Fruit fly (Drosophila melanogaster) whole organism, embryonic: ENCODE measurements around the gene BCL7-like.

Source experiments
- CG11247 ChIP-seq: fragments of 200-800 bp; sonication (Bioruptor generic); IDR thresholded peaks from 2 replicates; pipeline ENCODE4 v1.3.6; 2022; ENCODE audit warnings: missing biosample characterization, missing genetic modification characterization
- CG12942 ChIP-seq: fragments of 200-800 bp; sonication (Bioruptor generic); optimal IDR thresholded peaks from 3 replicates; lab custom pipeline; 2016; ENCODE audit warnings: missing biosample characterization, missing genetic modification characterization
- CG14050 ChIP-seq: fragments of 200-800 bp; sonication (Bioruptor generic); IDR thresholded peaks from 3 replicates; pipeline ENCODE4 v1.3.6; 2022; ENCODE audit warnings: missing biosample characterization, missing genetic modification characterization
- CG15601 ChIP-seq: fragments of 200-800 bp; sonication (Bioruptor generic); optimal IDR thresholded peaks from 3 replicates; lab custom pipeline; 2019; ENCODE audit warnings: missing biosample characterization, mild to moderate bottlenecking, missing genetic modification characterization, moderate library complexity
- CG18619 ChIP-seq: fragments of 200-800 bp; sonication (Bioruptor generic); optimal IDR thresholded peaks from 3 replicates; lab custom pipeline; 2017; ENCODE audit warnings: missing biosample characterization, mild to moderate bottlenecking, missing genetic modification characterization
- CG2129 ChIP-seq: fragments of 200-800 bp; sonication (Bioruptor generic); IDR thresholded peaks from 2 replicates; pipeline ENCODE4 v1.3.6; 2022; ENCODE audit warnings: missing biosample characterization, missing genetic modification characterization; ENCODE audit not compliant: partially characterized antibody
- CG2678 ChIP-seq: fragments of 200-800 bp; sonication (Bioruptor generic); optimal IDR thresholded peaks from 3 replicates; lab custom pipeline; 2019; ENCODE audit warnings: missing biosample characterization, mild to moderate bottlenecking, missing genetic modification characterization, moderate library complexity
- CG30431 ChIP-seq: fragments of 200-800 bp; sonication (Bioruptor generic); optimal IDR thresholded peaks from 2 replicates; lab custom pipeline; 2017; ENCODE audit warnings: missing biosample characterization, missing genetic modification characterization
- CG34376 ChIP-seq: fragments of 200-800 bp; sonication (Bioruptor generic); optimal IDR thresholded peaks from 2 replicates; lab custom pipeline; 2018; ENCODE audit warnings: missing biosample characterization, mild to moderate bottlenecking, missing genetic modification characterization
- CG3995 ChIP-seq: fragments of 200-800 bp; sonication (Bioruptor generic); optimal IDR thresholded peaks from 3 replicates; lab custom pipeline; 2016; ENCODE audit warnings: missing biosample characterization, missing genetic modification characterization
- CG4707 ChIP-seq: fragments of 200-800 bp; sonication (Bioruptor generic); optimal IDR thresholded peaks from 2 replicates; lab custom pipeline; 2018; ENCODE audit warnings: missing biosample characterization, mild to moderate bottlenecking, missing genetic modification characterization, moderate library complexity
- CG6175 ChIP-seq: fragments of 200-800 bp; sonication (Bioruptor generic); IDR thresholded peaks from 3 replicates; pipeline ENCODE4 v1.3.6; 2022; ENCODE audit warnings: missing biosample characterization, missing genetic modification characterization
- CG7745 ChIP-seq: fragments of 200-800 bp; sonication (Bioruptor generic); optimal IDR thresholded peaks from 2 replicates; lab custom pipeline; 2018; ENCODE audit warnings: missing biosample characterization, mild to moderate bottlenecking, missing genetic modification characterization, moderate library complexity
- CG7987 ChIP-seq: fragments of 200-800 bp; sonication (Bioruptor generic); optimal IDR thresholded peaks from 2 replicates; lab custom pipeline; 2018; ENCODE audit warnings: missing biosample characterization, mild to moderate bottlenecking, missing genetic modification characterization, moderate library complexity
- D19B ChIP-seq: fragments of 200-800 bp; sonication (Bioruptor generic); optimal IDR thresholded peaks from 2 replicates; lab custom pipeline; 2017; ENCODE audit warnings: missing biosample characterization, mild to moderate bottlenecking, missing genetic modification characterization
- Dp ChIP-seq: fragments of 200-800 bp; sonication (Bioruptor generic); optimal IDR thresholded peaks from 2 replicates; lab custom pipeline; 2018; ENCODE audit warnings: missing biosample characterization, mild to moderate bottlenecking, missing genetic modification characterization, moderate library complexity
- Dref ChIP-seq: fragments of 200-800 bp; sonication (Bioruptor generic); IDR thresholded peaks from 2 replicates; pipeline ENCODE4 v1.3.6; 2022; ENCODE audit warnings: missing biosample characterization, missing genetic modification characterization
- Fer2 ChIP-seq: fragments of 200-800 bp; sonication (Bioruptor generic); optimal IDR thresholded peaks from 2 replicates; lab custom pipeline; 2018; ENCODE audit warnings: missing biosample characterization, mild to moderate bottlenecking, missing genetic modification characterization, moderate library complexity
- H2.0 ChIP-seq: fragments of 200-800 bp; sonication (Bioruptor generic); IDR thresholded peaks from 2 replicates; pipeline ENCODE4 v1.3.6; 2022; ENCODE audit warnings: missing biosample characterization, missing genetic modification characterization
- HHEX ChIP-seq: fragments of 200-800 bp; sonication (Bioruptor generic); optimal IDR thresholded peaks from 3 replicates; lab custom pipeline; 2017; ENCODE audit warnings: missing biosample characterization, mild to moderate bottlenecking, missing genetic modification characterization, missing genetic modification reagents
- HLHmδ ChIP-seq: fragments of 200-800 bp; sonication (Bioruptor generic); optimal IDR thresholded peaks from 2 replicates; lab custom pipeline; 2018; ENCODE audit warnings: missing biosample characterization, mild to moderate bottlenecking, missing genetic modification characterization, moderate library complexity
- Lhr ChIP-seq: fragments of 200-800 bp; sonication (Bioruptor generic); optimal IDR thresholded peaks from 3 replicates; lab custom pipeline; 2017; ENCODE audit warnings: mild to moderate bottlenecking, missing biosample characterization, missing genetic modification reagents, missing genetic modification characterization
- Lim3 ChIP-seq: fragments of 200-800 bp; sonication (Bioruptor generic); IDR thresholded peaks from 2 replicates; pipeline ENCODE4 v1.3.6; 2022; ENCODE audit warnings: missing biosample characterization, missing genetic modification characterization
- NfI ChIP-seq: fragments of 200-800 bp; sonication (Bioruptor generic); optimal IDR thresholded peaks from 3 replicates; lab custom pipeline; 2018; ENCODE audit warnings: missing biosample characterization, mild to moderate bottlenecking, missing genetic modification characterization, moderate library complexity
- Ssrp ChIP-seq: fragments of 200-800 bp; sonication (Bioruptor generic); optimal IDR thresholded peaks from 2 replicates; lab custom pipeline; 2018; ENCODE audit warnings: missing biosample characterization, mild to moderate bottlenecking, missing genetic modification characterization, moderate library complexity
- TFAM ChIP-seq: fragments of 200-800 bp; sonication (Bioruptor generic); optimal IDR thresholded peaks from 2 replicates; lab custom pipeline; 2017; ENCODE audit warnings: missing biosample characterization, missing genetic modification characterization, inconsistent platforms
- bbx ChIP-seq: fragments of 200-800 bp; sonication (Bioruptor generic); IDR thresholded peaks from 2 replicates; pipeline ENCODE4 v1.3.6; 2022; ENCODE audit warnings: missing biosample characterization, missing genetic modification characterization; ENCODE audit not compliant: partially characterized antibody
- cas ChIP-seq: fragments of 200-800 bp; sonication (Bioruptor generic); IDR thresholded peaks from 2 replicates; pipeline ENCODE4 v1.3.6; 2022; ENCODE audit warnings: missing biosample characterization, missing genetic modification characterization
- cg ChIP-seq: fragments of 200-800 bp; sonication (Bioruptor generic); optimal IDR thresholded peaks from 3 replicates; lab custom pipeline; 2019; ENCODE audit warnings: missing biosample characterization, mild to moderate bottlenecking, missing genetic modification characterization, moderate library complexity
- chn ChIP-seq: fragments of 200-800 bp; sonication (Bioruptor generic); optimal IDR thresholded peaks from 2 replicates; lab custom pipeline; 2016; ENCODE audit warnings: missing biosample characterization, missing genetic modification characterization
- ci ChIP-seq: fragments of 200-800 bp; sonication (Bioruptor generic); IDR thresholded peaks from 3 replicates; pipeline ENCODE4 v1.3.6; 2022; ENCODE audit warnings: missing biosample characterization, missing genetic modification characterization
- disco-r ChIP-seq: fragments of 200-800 bp; sonication (Bioruptor generic); optimal IDR thresholded peaks from 2 replicates; lab custom pipeline; 2016; ENCODE audit warnings: missing biosample characterization, missing genetic modification characterization
- dmrt99B ChIP-seq: fragments of 200-800 bp; sonication (Bioruptor generic); optimal IDR thresholded peaks from 2 replicates; lab custom pipeline; 2018; ENCODE audit warnings: missing biosample characterization, mild to moderate bottlenecking, missing genetic modification characterization, moderate library complexity
- dysf ChIP-seq: fragments of 200-800 bp; sonication (Bioruptor generic); IDR thresholded peaks from 3 replicates; pipeline ENCODE4 v1.3.6; 2022; ENCODE audit warnings: missing biosample characterization, missing genetic modification characterization
- eyg ChIP-seq: fragments of 200-800 bp; sonication (Bioruptor generic); optimal IDR thresholded peaks from 3 replicates; lab custom pipeline; 2016; ENCODE audit warnings: missing biosample characterization, missing genetic modification characterization
- ftz-f1 ChIP-seq: fragments of 200-800 bp; sonication (Bioruptor generic); optimal IDR thresholded peaks from 2 replicates; lab custom pipeline; 2016; ENCODE audit warnings: missing biosample characterization, missing genetic modification characterization
- gt ChIP-seq: fragments of 200-800 bp; sonication (Bioruptor generic); IDR thresholded peaks from 2 replicates; pipeline ENCODE4 v1.3.6; 2022; ENCODE audit warnings: missing biosample characterization, missing genetic modification characterization
- lab ChIP-seq: fragments of 200-800 bp; sonication (Bioruptor generic); optimal IDR thresholded peaks from 3 replicates; lab custom pipeline; 2017; ENCODE audit warnings: missing biosample characterization, missing genetic modification characterization, mild to moderate bottlenecking, moderate library complexity, missing genetic modification reagents
- mam ChIP-seq: fragments of 200-800 bp; sonication (Bioruptor generic); optimal IDR thresholded peaks from 3 replicates; lab custom pipeline; 2016; ENCODE audit warnings: missing biosample characterization, missing genetic modification characterization
- nerfin-1 ChIP-seq: fragments of 200-800 bp; sonication (Bioruptor generic); optimal IDR thresholded peaks from 3 replicates; lab custom pipeline; 2019; ENCODE audit warnings: missing biosample characterization, mild to moderate bottlenecking, missing genetic modification characterization, moderate library complexity
- onecut ChIP-seq: fragments of 200-800 bp; sonication (Bioruptor generic); IDR thresholded peaks from 2 replicates; pipeline ENCODE4 v1.3.6; 2022; ENCODE audit warnings: missing biosample characterization, missing genetic modification characterization
- pros ChIP-seq: fragments of 200-800 bp; sonication (Bioruptor generic); optimal IDR thresholded peaks from 3 replicates; lab custom pipeline; 2019; ENCODE audit warnings: missing biosample characterization, mild to moderate bottlenecking, missing genetic modification characterization, moderate library complexity
- sd ChIP-seq: fragments of 200-800 bp; sonication (Bioruptor generic); optimal IDR thresholded peaks from 3 replicates; lab custom pipeline; 2018; ENCODE audit warnings: missing biosample characterization, mild to moderate bottlenecking, missing genetic modification characterization, moderate library complexity
- slou ChIP-seq: fragments of 200-800 bp; sonication (Bioruptor generic); optimal IDR thresholded peaks from 3 replicates; lab custom pipeline; 2016; ENCODE audit warnings: missing biosample characterization, missing genetic modification characterization
- ttk ChIP-seq: fragments of 200-800 bp; sonication (Bioruptor generic); IDR thresholded peaks from 2 replicates; pipeline ENCODE4 v2.1.2; 2022; ENCODE audit warnings: missing biosample characterization, missing genetic modification characterization
- tx ChIP-seq: fragments of 200-800 bp; sonication (Bioruptor generic); optimal IDR thresholded peaks from 2 replicates; lab custom pipeline; 2016; ENCODE audit warnings: missing biosample characterization, missing genetic modification characterization
- vfl ChIP-seq: fragments of 200-800 bp; sonication (Bioruptor generic); optimal IDR thresholded peaks from 2 replicates; lab custom pipeline; 2016; ENCODE audit warnings: missing biosample characterization, missing genetic modification characterization
- zfh2 ChIP-seq: fragments of 200-800 bp; sonication (Bioruptor generic); optimal IDR thresholded peaks from 2 replicates; lab custom pipeline; 2016; ENCODE audit warnings: missing biosample characterization, missing genetic modification characterization

Gene BCL7-like

dm6 chrX:9352112-9353096, 4.0 kb upstream of the BCL7-like start (continued):
- TF ChIP-seq cas: 0 out of 2 replicates have a peak, but pooled peaks have one; percentile 24
- TF ChIP-seq CG34376: peak; percentile 72
- TF ChIP-seq Ssrp (tag; lab: Kevin White, UChicago): peak; percentile 76
- peak; percentile 83 for TF ChIP-seq mam (GFP tag; lab: Kevin White, UChicago)
- peak; percentile 44 for TF ChIP-seq onecut
- peak; percentile 77 for TF ChIP-seq CG18619 (GFP tag; lab: Kevin White, UChicago)
- peak; percentile 70 for TF ChIP-seq nerfin-1 (tag; lab: Kevin White, UChicago)
- TF ChIP-seq TFAM (GFP tag; lab: Kevin White, UChicago): no peak
- TF ChIP-seq CG3995: peak; percentile 48
- peak; percentile 68 for TF ChIP-seq CG14050 (GFP tag; lab: Robert Waterston, UW)
- peak; percentile 21; the same call in 1 of the 2 replicates for TF ChIP-seq gt (GFP tag; lab: Robert Waterston, UW)
- TF ChIP-seq bbx (GFP tag; lab: Robert Waterston, UW): no peak
- TF ChIP-seq Lim3 (GFP tag; lab: Robert Waterston, UW): 0 out of 2 replicates have a peak, but pooled peaks have one; percentile 27
- peak; percentile 62 for TF ChIP-seq CG12942
- TF ChIP-seq zfh2 (GFP tag; lab: Kevin White, UChicago): peak; percentile 51
- TF ChIP-seq CG11247 (GFP tag; lab: Robert Waterston, UW): peak; percentile 73
- TF ChIP-seq ftz-f1 (GFP tag; lab: Kevin White, UChicago): peak; percentile 4
- TF ChIP-seq ttk (GFP tag; lab: Robert Waterston, UW): peak; percentile 71
- TF ChIP-seq tx (GFP tag; lab: Kevin White, UChicago): peak; percentile 47
- peak; percentile 91 for TF ChIP-seq dmrt99B
- no peak for TF ChIP-seq Lhr
- TF ChIP-seq HHEX: peak; percentile 84
- peak; percentile 54 for TF ChIP-seq chn (GFP tag; lab: Kevin White, UChicago)
- peak; percentile 52 for TF ChIP-seq CG15601 (tag; lab: Kevin White, UChicago)
- peak; percentile 64 for TF ChIP-seq CG30431 (GFP tag; lab: Kevin White, UChicago)
- no peak for TF ChIP-seq HLHmδ (GFP tag; lab: Kevin White, UChicago)
- TF ChIP-seq CG7745: no peak
- TF ChIP-seq CG7987 (GFP tag; lab: Kevin White, UChicago): peak; percentile 63
- peak; percentile 93 for TF ChIP-seq lab
- TF ChIP-seq cg (GFP tag; lab: Kevin White, UChicago): no peak
- peak; percentile 67 for TF ChIP-seq H2.0 (GFP tag; lab: Robert Waterston, UW)
- no peak for TF ChIP-seq Dref (GFP tag; lab: Robert Waterston, UW)
- TF ChIP-seq disco-r (GFP tag; lab: Kevin White, UChicago): peak; percentile 43
- peak; percentile 85 for TF ChIP-seq vfl (GFP tag; lab: Kevin White, UChicago)
- no peak for TF ChIP-seq pros (GFP tag; lab: Kevin White, UChicago)
- TF ChIP-seq CG2129 (GFP tag; lab: Robert Waterston, UW): no peak
- TF ChIP-seq CG2678 (tag; lab: Kevin White, UChicago): peak; percentile 93
- TF ChIP-seq eyg (GFP tag; lab: Kevin White, UChicago): no peak
- TF ChIP-seq CG6175 (GFP tag; lab: Robert Waterston, UW): peak; percentile 63; the same call in 2 of the 3 replicates
- TF ChIP-seq NfI: peak; percentile 80
- no peak for TF ChIP-seq Dp (GFP tag; lab: Kevin White, UChicago)
- peak; percentile 86 for TF ChIP-seq ci (GFP tag; lab: Robert Waterston, UW)
- peak; percentile 55 for TF ChIP-seq CG4707 (GFP tag; lab: Kevin White, UChicago)
- TF ChIP-seq sd (tag; lab: Kevin White, UChicago): peak; percentile 74
- peak; percentile 67 for TF ChIP-seq slou (GFP tag; lab: Kevin White, UChicago)
- peak; percentile 76 for TF ChIP-seq D19B
- peak; percentile 88 for TF ChIP-seq dysf (GFP tag; lab: Robert Waterston, UW)
- TF ChIP-seq Fer2: peak; percentile 61
